Worm (Caenorhabditis elegans) whole organism, early embryonic: ENCODE data around the gene C06E1.1.

Experiments
- B0310.2 ChIP-seq: sonication (generic microtip); optimal IDR thresholded peaks from 2 replicates; lab custom pipeline; 2016; ENCODE audit warnings: mild to moderate bottlenecking, missing genetic modification characterization, missing compliant biosample characterization
- F13C5.2 ChIP-seq: sonication (generic microtip); optimal IDR thresholded peaks from 2 replicates; lab custom pipeline; 2017; ENCODE audit warnings: mild to moderate bottlenecking, missing genetic modification characterization, inconsistent platforms, missing compliant biosample characterization
- aly-1 ChIP-seq: sonication (generic microtip); optimal IDR thresholded peaks from 2 replicates; lab custom pipeline; 2016; ENCODE audit warnings: missing genetic modification characterization, missing compliant biosample characterization
- ama-1 ChIP-seq: fragments of 150-350 bp; optimal IDR thresholded peaks from 2 replicates; lab custom pipeline; 2014
- ceh-13 ChIP-seq: fragments of 200-800 bp; sonication (Bioruptor generic); optimal IDR thresholded peaks from 2 replicates; lab custom pipeline; 2018; ENCODE audit warnings: mild to moderate bottlenecking, missing genetic modification characterization, missing compliant biosample characterization
- ceh-36 ChIP-seq: sonication (generic microtip); optimal IDR thresholded peaks from 2 replicates; lab custom pipeline; 2016; ENCODE audit warnings: missing genetic modification characterization, inconsistent platforms, missing compliant biosample characterization
- ets-7 ChIP-seq: sonication (generic microtip); optimal IDR thresholded peaks from 2 replicates; lab custom pipeline; 2016; ENCODE audit warnings: missing genotype, missing genetic modification characterization, missing compliant biosample characterization
- flt-1 ChIP-seq: fragments of 200-800 bp; sonication (Bioruptor generic); IDR thresholded peaks from 2 replicates; pipeline ENCODE4 v1.3.6; 2022; ENCODE audit warnings: missing genetic modification characterization, missing compliant biosample characterization
- hmbx-1 ChIP-seq: sonication (generic microtip); optimal IDR thresholded peaks from 2 replicates; lab custom pipeline; 2016; ENCODE audit warnings: mild to moderate bottlenecking, missing genetic modification characterization, missing compliant biosample characterization
- hmg-4 ChIP-seq: fragments of 200-800 bp; sonication (Bioruptor generic); optimal IDR thresholded peaks from 2 replicates; lab custom pipeline; 2018; ENCODE audit warnings: mild to moderate bottlenecking, missing genetic modification characterization, missing compliant biosample characterization
- hnd-1 ChIP-seq: sonication (generic microtip); optimal IDR thresholded peaks from 2 replicates; lab custom pipeline; 2016; ENCODE audit warnings: missing genetic modification characterization, missing compliant biosample characterization
- pes-1 ChIP-seq: fragments of 200-800 bp; sonication (Bioruptor generic); IDR thresholded peaks from 2 replicates; pipeline ENCODE4 v1.3.6; 2022; ENCODE audit warnings: missing genetic modification reagents, missing genetic modification characterization, missing compliant biosample characterization
- scrt-1 ChIP-seq: fragments of 200-800 bp; sonication (Bioruptor generic); IDR thresholded peaks from 2 replicates; pipeline ENCODE4 v1.3.6; 2022; ENCODE audit warnings: missing genetic modification characterization, missing compliant biosample characterization
- sea-1 ChIP-seq: fragments of 200-800 bp; sonication (Bioruptor generic); conservative IDR thresholded peaks from 2 replicates; pipeline ENCODE4 v1.3.6; 2022; ENCODE audit warnings: missing genetic modification characterization, missing compliant biosample characterization
- tbx-11 ChIP-seq: fragments of 200-800 bp; sonication (Bioruptor generic); IDR thresholded peaks from 2 replicates; pipeline ENCODE4 v1.3.6; 2022; ENCODE audit warnings: missing genetic modification characterization, missing compliant biosample characterization
- tbx-37 ChIP-seq: fragments of 200-800 bp; sonication (Bioruptor generic); conservative IDR thresholded peaks from 2 replicates; pipeline ENCODE4 v1.3.6; 2022; ENCODE audit warnings: missing genetic modification reagents, missing genetic modification characterization, missing compliant biosample characterization
- tra-4 ChIP-seq: sonication (generic microtip); optimal IDR thresholded peaks from 2 replicates; lab custom pipeline; 2017; ENCODE audit warnings: missing genetic modification characterization, missing compliant biosample characterization

The C06E1.1 gene

DNA sequence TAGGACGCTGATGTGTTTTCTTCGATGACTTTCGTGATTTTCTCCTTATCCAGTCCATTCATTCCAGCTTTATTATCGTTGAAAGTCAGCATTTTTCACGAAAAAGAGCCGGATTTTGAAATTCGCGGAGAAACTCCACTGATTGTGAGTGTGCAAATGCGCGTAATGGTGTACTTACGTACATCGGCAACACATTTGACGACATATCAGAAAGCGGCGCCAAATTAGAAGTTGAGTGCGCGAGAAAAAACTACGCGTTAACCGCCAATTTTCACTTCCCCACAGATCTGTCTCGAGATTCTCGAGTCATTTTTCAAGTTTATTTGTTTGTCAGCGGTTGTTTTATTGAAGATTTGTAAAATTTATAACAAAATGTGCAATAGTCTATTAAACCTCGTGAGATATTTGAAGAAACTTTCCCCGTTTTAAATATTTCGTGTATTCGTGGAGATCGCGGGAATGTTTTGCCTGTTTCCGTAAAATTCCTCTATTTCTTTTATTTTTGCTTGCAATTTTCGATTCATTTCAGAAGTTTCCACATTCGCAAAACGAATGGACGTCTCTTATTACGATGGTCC is 22.9 kb downstream of the C06E1.1 start, which contains the start of the genes polk-1 and gpr-1:
TSS of gene polk-1 (minus strand) at position 186 of the 578 bp plus-strand sequence.
TSS of gene gpr-1 (plus strand) at position 528 of the 578 bp plus-strand sequence.
- TF ChIP-seq hnd-1 (tag; lab: Kevin White, UChicago) = no peak

DNA sequence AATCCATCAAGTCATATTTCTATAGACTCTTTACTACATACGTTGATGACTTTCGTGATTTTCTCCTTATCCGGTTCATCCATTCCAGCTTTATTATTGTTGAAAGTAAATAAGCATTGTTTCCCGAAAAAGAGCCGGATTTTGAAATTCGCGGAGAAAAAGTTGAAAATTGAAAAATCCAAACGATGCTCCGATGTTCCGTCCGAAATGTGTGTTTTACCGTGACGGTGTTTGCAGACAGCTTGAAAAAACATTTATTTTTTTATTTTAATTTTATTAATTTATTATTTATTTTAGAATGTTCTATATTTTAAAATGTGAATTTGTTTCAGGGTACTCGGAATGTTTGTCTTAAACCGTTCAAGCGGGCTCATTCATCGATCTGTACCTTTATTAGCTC is 25.2 kb downstream of the C06E1.1 start, which contains the start of gene dnj-10:
TSS of gene dnj-10 (plus strand) at position 333 of the 400 bp plus-strand sequence.
- no peak for TF ChIP-seq scrt-1 (GFP tag; lab: Robert Waterston, UW)
- no peak for TF ChIP-seq tbx-11
- TF ChIP-seq F13C5.2 (tag; lab: Kevin White, UChicago) = no peak
- TF ChIP-seq ceh-36 (tag; lab: Kevin White, UChicago) = no peak
- TF ChIP-seq tbx-37 = no peak
- no peak for TF ChIP-seq hmbx-1 (tag; lab: Kevin White, UChicago)
- TF ChIP-seq aly-1 (tag; lab: Kevin White, UChicago) = no peak
- TF ChIP-seq pes-1 = no peak
- TF ChIP-seq ama-1 (lab: Kevin White, UChicago) = no peak
- no peak for TF ChIP-seq tra-4 (tag; lab: Kevin White, UChicago)
- no peak for TF ChIP-seq hnd-1 (tag; lab: Kevin White, UChicago)
- no peak for TF ChIP-seq ets-7
- no peak for TF ChIP-seq sea-1
- TF ChIP-seq B0310.2 (tag; lab: Kevin White, UChicago) = no peak
- no peak for TF ChIP-seq flt-1 (GFP tag; lab: Robert Waterston, UW)

DNA sequence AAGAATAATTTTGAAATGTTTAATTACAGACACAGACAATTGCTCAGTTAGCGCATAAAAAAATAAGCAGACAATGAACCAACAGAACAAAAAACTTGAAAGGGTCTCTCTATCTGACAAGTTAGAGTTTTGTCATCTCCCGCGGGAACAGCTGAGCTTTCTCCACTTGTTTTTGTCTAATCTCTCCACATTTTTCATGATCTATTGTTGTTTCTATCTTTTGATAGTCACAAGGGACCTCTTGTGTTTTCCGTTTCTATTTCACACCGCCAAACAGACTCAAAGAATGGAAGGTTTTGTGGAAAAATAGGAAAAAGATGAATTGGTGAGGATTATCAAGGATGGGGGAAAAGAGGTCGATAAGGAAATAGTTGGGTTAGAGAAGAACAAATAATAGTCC is 31.2 kb downstream of the C06E1.1 start:
- TF ChIP-seq aly-1 (tag; lab: Kevin White, UChicago) (no peak), ets-7 (no peak), ceh-13 (no peak), flt-1 (GFP tag; lab: Robert Waterston, UW) (no peak), tra-4 (tag; lab: Kevin White, UChicago) (no peak), ceh-36 (tag; lab: Kevin White, UChicago) (no peak), pes-1 (no peak), hnd-1 (tag; lab: Kevin White, UChicago) (no peak), tbx-37 (no peak), hmg-4 (GFP tag; lab: Kevin White, UChicago) (no peak), sea-1 (no peak), hmbx-1 (tag; lab: Kevin White, UChicago) (no peak), scrt-1 (GFP tag; lab: Robert Waterston, UW) (no peak), B0310.2 (tag; lab: Kevin White, UChicago) (no peak)

DNA sequence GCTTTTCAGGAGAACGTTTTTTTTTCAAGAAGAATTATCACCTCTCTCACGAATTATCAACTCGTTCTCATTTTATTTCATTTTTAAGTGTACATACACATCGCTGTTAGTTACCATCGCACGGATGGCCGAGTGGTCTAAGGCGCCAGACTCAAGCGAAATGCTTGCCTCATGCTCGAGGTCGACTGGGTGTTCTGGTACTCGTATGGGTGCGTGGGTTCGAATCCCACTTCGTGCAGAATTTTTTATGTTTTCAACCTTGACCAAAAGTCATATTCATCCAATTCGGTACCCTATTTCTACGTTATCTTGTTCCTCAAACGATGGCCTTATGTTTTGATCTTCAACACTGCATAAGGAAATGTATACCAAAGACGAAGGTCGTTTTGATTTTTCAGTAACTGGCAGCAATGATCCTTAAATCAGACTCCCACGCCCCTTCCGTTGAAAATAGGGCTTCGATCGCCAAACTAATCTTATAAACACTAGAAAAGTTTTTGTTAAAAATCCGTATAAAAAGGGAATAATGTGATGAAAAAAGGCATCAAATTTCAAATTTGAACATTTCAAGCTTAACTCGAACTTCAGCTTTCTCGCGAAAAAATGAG is 33.7 kb downstream of the C06E1.1 start, which contains the start of gene fip-1:
TSS of gene fip-1 (plus strand) at position 558 of the 608 bp plus-strand sequence.
- TF ChIP-seq scrt-1 (GFP tag; lab: Robert Waterston, UW) (peak; percentile 40; the same call in 1 of the 2 replicates), tra-4 (tag; lab: Kevin White, UChicago) (no peak), hmbx-1 (tag; lab: Kevin White, UChicago) (no peak)

DNA sequence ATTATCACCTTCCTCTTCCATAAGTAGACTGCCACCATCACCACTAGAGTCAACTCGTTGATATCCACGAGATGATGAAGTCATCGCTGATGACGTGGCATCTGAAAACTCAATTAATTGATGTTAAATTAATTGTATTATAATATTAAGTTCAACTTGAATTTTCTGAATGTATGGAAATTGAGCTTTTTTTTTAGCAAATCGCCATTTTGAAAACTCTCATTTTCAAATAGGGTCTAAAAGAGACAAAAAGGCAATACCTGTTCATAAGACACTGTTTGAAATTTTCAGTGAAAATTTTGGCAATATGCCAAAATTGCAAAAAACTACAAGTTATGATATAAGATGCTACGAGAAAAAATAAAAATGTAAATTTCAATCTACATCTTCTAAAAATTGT is 38.0 kb downstream of the C06E1.1 start, which contains the start of gene twk-7:
TSS of gene twk-7 (minus strand) at position 101 of the 400 bp plus-strand sequence.
- TF ChIP-seq aly-1 (tag; lab: Kevin White, UChicago) (no peak), ama-1 (lab: Kevin White, UChicago) (no peak), scrt-1 (GFP tag; lab: Robert Waterston, UW) (no peak), ceh-13 (no peak), flt-1 (GFP tag; lab: Robert Waterston, UW) (no peak), ets-7 (no peak), B0310.2 (tag; lab: Kevin White, UChicago) (no peak), tbx-11 (no peak), hmbx-1 (tag; lab: Kevin White, UChicago) (no peak), F13C5.2 (tag; lab: Kevin White, UChicago) (no peak), tbx-37 (no peak), tra-4 (tag; lab: Kevin White, UChicago) (no peak), hnd-1 (tag; lab: Kevin White, UChicago) (no peak), ceh-36 (tag; lab: Kevin White, UChicago) (no peak), pes-1 (no peak), hmg-4 (GFP tag; lab: Kevin White, UChicago) (no peak), sea-1 (no peak)

DNA sequence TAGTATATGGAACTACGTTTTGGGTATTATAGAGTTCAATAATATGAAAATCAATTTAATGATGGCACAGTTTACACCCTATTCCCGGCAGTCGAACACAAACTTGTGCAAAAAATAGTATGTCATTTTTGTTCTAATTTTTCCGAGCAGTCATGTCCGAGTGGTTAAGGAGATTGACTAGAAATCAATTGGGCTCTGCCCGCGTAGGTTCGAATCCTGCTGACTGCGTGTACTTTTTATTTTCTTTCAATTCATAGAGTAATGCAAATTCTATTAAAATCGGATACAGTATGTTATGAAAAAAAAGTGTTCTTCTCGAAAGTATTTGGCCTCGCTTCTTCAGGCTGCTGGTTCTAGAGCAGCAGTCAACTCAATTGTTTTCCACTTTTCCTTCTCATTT is 40.4 kb downstream of the C06E1.1 start:
- TF ChIP-seq ceh-36 (tag; lab: Kevin White, UChicago) (no peak), B0310.2 (tag; lab: Kevin White, UChicago) (no peak), ama-1 (lab: Kevin White, UChicago) (no peak), flt-1 (GFP tag; lab: Robert Waterston, UW) (no peak), tbx-37 (no peak), ets-7 (no peak), pes-1 (no peak), sea-1 (no peak), scrt-1 (GFP tag; lab: Robert Waterston, UW) (no peak), ceh-13 (no peak), hnd-1 (tag; lab: Kevin White, UChicago) (no peak)

DNA sequence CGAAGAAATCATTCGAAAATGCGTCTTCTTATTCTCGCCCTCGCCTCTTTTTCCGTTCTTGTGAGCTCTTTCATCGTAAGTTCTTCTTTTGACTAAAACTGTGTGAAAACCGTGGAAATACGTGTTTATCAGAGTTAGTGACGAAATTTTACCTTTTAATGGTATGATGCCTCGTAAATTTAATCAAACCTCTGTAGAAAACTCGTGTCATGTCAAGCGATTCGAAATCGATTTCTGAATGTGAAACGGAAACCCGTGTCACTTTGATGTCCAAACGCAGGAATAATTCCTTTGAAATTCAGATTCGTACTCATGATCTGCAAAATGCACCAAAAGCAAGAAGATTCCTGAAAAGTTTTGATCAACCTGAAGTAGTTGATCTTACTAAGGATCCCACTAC is 43.0 kb downstream of the C06E1.1 start, which contains the start of gene F22B7.3:
TSS of gene F22B7.3 (plus strand) at position 301 of the 400 bp plus-strand sequence.
- no peak for TF ChIP-seq hnd-1 (tag; lab: Kevin White, UChicago)
- no peak for TF ChIP-seq tbx-37
- TF ChIP-seq ceh-36 (tag; lab: Kevin White, UChicago) = no peak
- TF ChIP-seq hmg-4 (GFP tag; lab: Kevin White, UChicago) = no peak
- TF ChIP-seq ama-1 (lab: Kevin White, UChicago) = no peak
